Worm (Caenorhabditis elegans) whole organism, L2 larva: ENCODE measurements around the gene C41A3.2.

Source experiments
- ama-1 ChIP-seq: fragments of 150-350 bp; optimal IDR thresholded peaks from 2 replicates; lab custom pipeline; 2018; ENCODE audit warnings: inconsistent platforms
- blmp-1 ChIP-seq: sonication (generic microtip); optimal IDR thresholded peaks from 2 replicates; lab custom pipeline; 2017; ENCODE audit warnings: missing genetic modification characterization, mild to moderate bottlenecking, missing compliant biosample characterization, antibody characterized with exemption, moderate library complexity; ENCODE audit not compliant: insufficient read depth
- lsy-2 ChIP-seq, 2 experiments: fragments of 150-350 bp in 1 of 2; sonication (generic microtip) in 1 of 2; optimal IDR thresholded peaks; 2 replicates each; lab custom pipeline; 2014 to 2017; ENCODE audit warnings: missing biosample characterization in 2 of 2, missing genetic modification characterization in 2 of 2
- nhr-10 ChIP-seq: sonication (generic microtip); optimal IDR thresholded peaks from 2 replicates; lab custom pipeline; 2017; ENCODE audit warnings: missing biosample characterization, missing genetic modification characterization
- nhr-25 ChIP-seq: fragments of 150-350 bp; sonication (generic microtip); optimal IDR thresholded peaks from 3 replicates; lab custom pipeline; 2014; ENCODE audit warnings: missing biosample characterization, missing genetic modification characterization
- sma-3 ChIP-seq: sonication (generic microtip); optimal IDR thresholded peaks from 2 replicates; lab custom pipeline; 2016; ENCODE audit warnings: missing genetic modification reagents, missing genetic modification characterization, missing compliant biosample characterization
- snpc-4 ChIP-seq: fragments of 150-350 bp; optimal IDR thresholded peaks from 2 replicates; lab custom pipeline; 2014; ENCODE audit warnings: missing biosample characterization, missing genetic modification characterization
- unc-55 ChIP-seq: fragments of 150-350 bp; sonication (generic microtip); optimal IDR thresholded peaks from 3 replicates; lab custom pipeline; 2014; ENCODE audit warnings: missing biosample characterization, missing genetic modification reagents, missing genetic modification characterization

ce11 chrX:5370605-5371004, 43.5 kb downstream of the C41A3.2 start:
- TF ChIP-seq snpc-4 (tag; lab: Kevin White, UChicago) (no peak), ama-1 (lab: Kevin White, UChicago) (no peak), blmp-1 (tag; lab: Kevin White, UChicago) (no peak), nhr-25 (tag; lab: Kevin White, UChicago) (no peak), nhr-10 (tag; lab: Kevin White, UChicago) (no peak), unc-55 (GFP tag; lab: Kevin White, UChicago) (no peak), lsy-2 (tag; optimal IDR thresholded peaks at IDR 0.05; lab: Kevin White, UChicago) (no peak), sma-3 (GFP tag; lab: Kevin White, UChicago) (no peak)
